Worm (Caenorhabditis elegans) whole organism, L4 larva: ENCODE results near the gene col-71.

Experiments used
- Y105C5A.15 ChIP-seq: fragments of 200-800 bp; sonication (Bioruptor generic); IDR thresholded peaks from 2 replicates; pipeline ENCODE4 v1.3.6; 2022; ENCODE audit warnings: missing genetic modification characterization, missing compliant biosample characterization
- aly-2 ChIP-seq: sonication (generic microtip); optimal IDR thresholded peaks from 2 replicates; lab custom pipeline; 2018; ENCODE audit warnings: missing biosample characterization, missing genetic modification characterization
- dve-1 ChIP-seq: sonication (generic microtip); optimal IDR thresholded peaks from 2 replicates; lab custom pipeline; 2017; ENCODE audit warnings: antibody characterized with exemption, mild to moderate bottlenecking, missing genetic modification characterization, missing compliant biosample characterization; ENCODE audit not compliant: insufficient read depth
- nhr-25 ChIP-seq: sonication (generic microtip); optimal IDR thresholded peaks from 2 replicates; lab custom pipeline; 2017; ENCODE audit warnings: missing genetic modification characterization, mild to moderate bottlenecking, missing compliant biosample characterization, antibody characterized with exemption, moderate library complexity, borderline replicate concordance; ENCODE audit not compliant: insufficient read depth
- nhr-28 ChIP-seq: fragments of 150-350 bp; optimal IDR thresholded peaks from 2 replicates; lab custom pipeline; 2014; ENCODE audit warnings: missing biosample characterization, missing genetic modification characterization
- nhr-76 ChIP-seq: fragments of 150-350 bp; optimal IDR thresholded peaks from 2 replicates; lab custom pipeline; 2014; ENCODE audit warnings: missing biosample characterization, missing genetic modification characterization
- snpc-4 ChIP-seq: fragments of 150-350 bp; optimal IDR thresholded peaks from 2 replicates; lab custom pipeline; 2014; ENCODE audit warnings: missing biosample characterization, missing genetic modification characterization

- TF ChIP-seq aly-2 (tag; lab: Kevin White, UChicago) (no peak), snpc-4 (tag; lab: Kevin White, UChicago) (no peak), nhr-25 (tag; lab: Kevin White, UChicago) (no peak), nhr-28 (tag; lab: Kevin White, UChicago) (no peak), Y105C5A.15 (GFP tag; lab: Robert Waterston, UW) (no peak), dve-1 (tag; lab: Kevin White, UChicago) (no peak), nhr-76 (tag; lab: Kevin White, UChicago) (no peak)
Observed at ce11 chrII:3550352-3550751, 48.0 kb upstream of the col-71 start, which contains the start of gene W10G11.19.
